Fruit fly (Drosophila melanogaster) whole organism, wandering third instar larva: ENCODE results near the gene Nuak.

ENCODE experiments used
- Abd-B ChIP-seq: fragments of >200 bp; optimal IDR thresholded peaks from 2 replicates; lab custom pipeline; 2017; ENCODE audit warnings: missing biosample characterization, missing genetic modification characterization
- Mio ChIP-seq: sonication (Bioruptor generic); optimal IDR thresholded peaks from 2 replicates; lab custom pipeline; 2016; ENCODE audit warnings: missing biosample characterization, missing genetic modification characterization
- OdsH ChIP-seq: fragments of 200-800 bp; sonication (Bioruptor generic); optimal IDR thresholded peaks from 2 replicates; lab custom pipeline; 2016; ENCODE audit warnings: missing biosample characterization, mild to moderate bottlenecking, missing genetic modification characterization
- dl ChIP-seq, 2 experiments: fragments of 175-275, 200-275 bp in 1 of 2; fragments of 200-275 bp in 1 of 2; sonication (Bioruptor generic); optimal IDR thresholded peaks; lab custom pipeline; 2018; ENCODE audit warnings: mild to moderate bottlenecking in 2 of 2, missing biosample characterization in 2 of 2, missing genetic modification characterization in 2 of 2, moderate library complexity in 2 of 2; ENCODE audit not compliant: partially characterized antibody in 2 of 2, insufficient read depth in 1 of 2
- ey ChIP-seq: fragments of 200-800 bp; sonication (Bioruptor generic); optimal IDR thresholded peaks from 2 replicates; lab custom pipeline; 2016; ENCODE audit warnings: missing biosample characterization, missing genetic modification characterization
- h ChIP-seq: fragments of 200-800 bp; sonication (Bioruptor generic); optimal IDR thresholded peaks from 3 replicates; lab custom pipeline; 2016; ENCODE audit warnings: missing biosample characterization, mild to moderate bottlenecking, missing genetic modification characterization
- jim ChIP-seq: fragments of 175-275, 200-325 bp; sonication (Bioruptor generic); optimal IDR thresholded peaks from 2 replicates; lab custom pipeline; 2016; ENCODE audit warnings: missing biosample characterization, mild to moderate bottlenecking, missing genetic modification characterization
- pan ChIP-seq: fragments of >200 bp; optimal IDR thresholded peaks from 2 replicates; lab custom pipeline; 2017
- psq ChIP-seq: fragments of 200-800 bp; sonication (Bioruptor generic); optimal IDR thresholded peaks from 3 replicates; lab custom pipeline; 2017; ENCODE audit warnings: missing biosample characterization, mild to moderate bottlenecking, missing genetic modification characterization, moderate library complexity
- woc ChIP-seq: sonication (Bioruptor generic); optimal IDR thresholded peaks from 2 replicates; lab custom pipeline; 2016; ENCODE audit warnings: missing biosample characterization, mild to moderate bottlenecking, missing genetic modification characterization

- TF ChIP-seq Abd-B (GFP tag; lab: Kevin White, UChicago) = no peak
- no peak for TF ChIP-seq jim (GFP tag; lab: Kevin White, UChicago)
- no peak for TF ChIP-seq psq
- no peak for TF ChIP-seq Mio (GFP tag; lab: Kevin White, UChicago)
- TF ChIP-seq h (GFP tag; lab: Kevin White, UChicago) = no peak
- no peak for TF ChIP-seq ey (GFP tag; lab: Kevin White, UChicago)
- TF ChIP-seq pan (lab: Kevin White, UChicago) = no peak
- TF ChIP-seq woc (GFP tag; lab: Kevin White, UChicago) = no peak
- no peak for TF ChIP-seq dl (GFP tag; optimal IDR thresholded peaks at IDR 0.05; lab: Kevin White, UChicago; ENCODE audit: insufficient read depth in 1 of 2, partially characterized antibody in 2 of 2)
- TF ChIP-seq OdsH (GFP tag; lab: Kevin White, UChicago) = no peak
Observed at dm6 chr3R:10274306-10274705, 10.2 kb downstream of the Nuak start.
